Worm (Caenorhabditis elegans) whole organism, dauer: ENCODE data around the gene clc-4.

Source experiments
- unc-62 ChIP-seq: sonication (generic microtip); optimal IDR thresholded peaks from 2 replicates; lab custom pipeline; 2017; ENCODE audit warnings: missing biosample characterization, missing genetic modification reagents, missing genetic modification characterization

The clc-4 gene

DNA sequence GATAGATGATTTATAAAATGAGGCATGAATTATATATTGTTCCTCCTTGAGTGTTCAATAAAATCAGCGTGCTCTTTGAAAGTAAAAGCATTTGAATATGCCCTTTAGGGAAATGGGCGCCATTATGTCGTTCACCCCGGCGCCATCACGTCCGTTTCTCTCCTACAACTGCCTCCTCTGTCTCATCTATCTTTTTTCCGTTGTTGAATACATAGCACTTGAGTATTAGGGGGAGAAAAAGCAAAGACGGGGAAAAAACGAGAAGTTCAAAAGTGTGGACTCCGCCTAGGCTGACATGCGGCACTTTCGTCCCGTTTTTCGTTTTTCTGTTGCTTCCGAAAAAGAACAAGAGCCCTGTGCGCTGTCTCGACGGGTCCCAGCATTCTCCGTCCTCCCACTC lies 16.1 kb downstream of the clc-4 start:
- TF ChIP-seq unc-62 (GFP tag; lab: Kevin White, UChicago) = no peak

- no peak for TF ChIP-seq unc-62 (GFP tag; lab: Kevin White, UChicago)
Measured at ce11 chrX:10766966-10767644, 16.6 kb downstream of the clc-4 start.

DNA sequence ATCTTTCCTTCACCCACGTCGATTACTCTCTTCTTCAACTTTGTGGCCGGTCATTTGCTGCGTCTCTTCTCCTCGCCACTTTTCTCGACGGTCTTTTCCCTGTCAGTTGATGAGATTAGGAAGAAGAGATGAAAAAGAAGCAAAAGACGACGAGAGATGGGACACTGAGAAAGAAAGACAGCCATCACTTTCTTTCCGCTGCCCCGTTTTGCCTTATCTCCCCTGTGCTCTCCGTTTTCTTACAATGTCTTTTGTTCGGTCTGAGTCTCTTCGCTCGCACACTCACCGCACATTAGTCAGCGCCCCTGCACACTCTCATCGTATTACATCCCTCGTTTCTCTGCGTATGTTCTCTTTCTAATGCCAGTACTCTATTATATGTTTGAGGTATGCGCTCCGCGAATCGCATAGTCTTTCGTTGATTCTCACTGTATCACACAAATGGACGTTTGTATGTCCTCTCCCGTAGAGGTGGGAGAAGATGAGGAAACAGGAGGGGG lies 17.5 kb downstream of the clc-4 start:
- no peak for TF ChIP-seq unc-62 (GFP tag; lab: Kevin White, UChicago)

DNA sequence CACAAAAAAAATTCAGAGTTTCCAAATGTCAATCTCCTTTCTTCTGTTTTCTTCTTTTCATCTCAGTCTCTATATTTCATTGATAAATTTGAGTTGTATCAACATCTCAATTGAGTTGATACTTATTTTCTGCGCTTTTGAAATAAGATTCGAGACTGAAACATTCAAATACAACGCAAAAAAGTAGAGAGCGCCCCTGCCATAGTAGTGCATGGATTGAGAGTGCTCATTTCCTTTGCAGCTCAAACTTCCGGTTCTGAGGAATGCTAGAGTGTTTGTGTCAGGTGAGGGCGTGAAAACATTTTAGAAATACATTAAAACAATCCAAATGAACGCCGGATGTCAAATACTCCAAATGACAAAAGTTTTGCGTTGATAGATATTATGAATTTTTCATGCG lies 20.3 kb downstream of the clc-4 start:
- TF ChIP-seq unc-62 (GFP tag; lab: Kevin White, UChicago) = no peak

- TF ChIP-seq unc-62 (GFP tag; lab: Kevin White, UChicago) = no peak
Measured at ce11 chrX:10760958-10761357, 22.8 kb downstream of the clc-4 start.

DNA sequence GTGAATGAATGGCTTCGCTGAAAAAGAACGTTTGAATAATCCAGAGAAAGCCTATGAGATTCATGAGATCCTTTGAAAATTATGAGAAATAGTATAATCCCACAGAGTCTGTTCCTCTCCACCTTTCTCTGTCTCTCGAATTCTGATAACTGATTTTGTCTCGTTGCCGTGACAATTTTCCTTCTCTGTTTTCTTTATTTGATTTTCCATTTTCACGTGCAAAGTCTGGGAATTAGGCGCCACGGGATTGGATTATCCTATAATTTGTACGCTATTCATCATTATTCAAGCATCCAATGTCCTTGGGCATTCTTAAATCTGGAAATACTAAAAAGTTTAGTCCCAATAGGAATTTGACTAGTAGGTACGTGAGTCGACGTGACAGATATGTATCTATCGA lies 25.3 kb downstream of the clc-4 start:
- TF ChIP-seq unc-62 (GFP tag; lab: Kevin White, UChicago) = no peak

ce11 chrX:10757608-10758007 lies 26.1 kb downstream of the clc-4 start, which contains the start of gene R07A4.4:
Gene R07A4.4 (minus strand): TSS chrX:10757708.
- no peak for TF ChIP-seq unc-62 (GFP tag; lab: Kevin White, UChicago)

DNA sequence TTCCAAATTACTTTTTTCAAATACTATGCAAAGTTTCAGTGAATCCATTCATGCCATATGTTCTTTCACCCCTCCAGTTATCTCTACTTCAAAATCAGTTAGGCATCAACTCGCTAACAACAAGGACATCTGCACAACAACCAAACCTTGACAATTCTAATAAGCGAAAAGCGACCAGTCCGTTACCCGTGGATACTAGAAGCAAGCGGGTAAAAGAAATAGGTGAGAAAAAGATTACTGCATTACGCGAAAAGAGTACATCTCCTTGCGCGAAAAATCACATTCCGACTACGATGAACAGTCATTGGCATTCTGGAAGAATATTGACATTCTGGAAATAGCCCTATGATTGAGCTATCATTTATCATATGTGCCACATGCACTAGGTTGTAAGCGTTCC lies 27.5 kb downstream of the clc-4 start:
- TF ChIP-seq unc-62 (GFP tag; lab: Kevin White, UChicago) = no peak

- no peak for TF ChIP-seq unc-62 (GFP tag; lab: Kevin White, UChicago)
Measured at ce11 chrX:10754532-10754931, 29.2 kb downstream of the clc-4 start.

DNA sequence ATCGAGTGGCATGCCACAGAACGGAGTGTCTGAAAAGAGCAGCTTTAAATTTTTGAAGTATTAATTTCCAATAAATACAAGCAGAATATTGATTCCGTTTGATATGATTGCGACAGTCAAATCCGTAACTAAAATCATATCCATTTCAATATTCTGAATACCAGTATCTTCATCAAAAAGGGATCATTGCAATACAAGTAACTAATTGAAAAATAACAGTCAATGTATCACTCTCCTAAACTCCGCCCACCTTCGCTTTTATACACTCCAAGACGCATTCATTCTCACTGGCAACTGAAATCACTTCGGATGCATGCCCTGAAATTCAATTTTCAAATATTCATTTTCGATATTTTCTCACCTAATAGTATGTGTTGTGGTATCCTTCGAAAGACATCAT lies 30.3 kb downstream of the clc-4 start, which contains the start of gene R07A4.3:
R07A4.3 (plus strand) TSS at position 301 of the 400 bp plus-strand sequence.
- TF ChIP-seq unc-62 (GFP tag; lab: Kevin White, UChicago) = no peak

- no peak for TF ChIP-seq unc-62 (GFP tag; lab: Kevin White, UChicago)
Measured at ce11 chrX:10748145-10748544, 35.6 kb downstream of the clc-4 start.

DNA sequence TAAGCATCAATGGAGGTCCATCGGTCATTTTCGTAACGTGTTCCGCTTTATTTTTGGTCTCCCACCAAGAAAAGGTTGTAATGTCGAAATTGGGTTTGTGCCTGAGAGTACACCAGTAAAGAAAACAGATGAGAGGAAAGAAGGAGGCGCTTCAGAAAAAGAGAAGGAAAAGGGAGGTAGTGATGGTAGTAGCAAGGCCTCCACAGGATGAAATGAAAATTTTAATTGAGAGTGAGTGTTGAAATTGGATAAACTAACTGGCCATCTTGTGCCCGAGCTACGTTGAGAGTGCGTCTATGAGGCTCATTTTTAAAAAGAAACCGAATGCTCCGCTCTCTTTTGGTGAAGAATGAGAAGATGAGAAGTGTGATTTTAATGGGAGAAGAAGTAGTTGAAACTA lies 37.3 kb downstream of the clc-4 start, which contains the start of gene R07A4.2:
R07A4.2 (minus strand) TSS at position 101 of the 400 bp plus-strand sequence.
- TF ChIP-seq unc-62 (GFP tag; lab: Kevin White, UChicago) = no peak

- no peak for TF ChIP-seq unc-62 (GFP tag; lab: Kevin White, UChicago)
Measured at ce11 chrX:10734026-10734425, 49.7 kb downstream of the clc-4 start, which contains the start of gene egl-36. Gene egl-36 (plus strand): TSS chrX:10734326.
